Worm (Caenorhabditis elegans) whole organism, young adult: Measurements from ENCODE around the gene F49H12.4.

Source experiments
- B0035.1 ChIP-seq: sonication (generic microtip); optimal IDR thresholded peaks from 2 replicates; lab custom pipeline; 2016; ENCODE audit warnings: missing genetic modification characterization, mild to moderate bottlenecking, missing compliant biosample characterization, missing genotype, missing genetic modification reagents
- Y95B8A.8 ChIP-seq: fragments of 200-800 bp; sonication (Bioruptor generic); IDR thresholded peaks from 2 replicates; pipeline ENCODE4 v1.3.6; 2022; ENCODE audit warnings: missing genetic modification reagents, missing genetic modification characterization, missing compliant biosample characterization
- ama-1 ChIP-seq, 3 experiments: fragments of 150-350 bp in 1 of 3; sonication (generic microtip) in 2 of 3; optimal IDR thresholded peaks; 2 replicates each; lab custom pipeline; 2014 to 2018; ENCODE audit warnings: missing biosample characterization in 2 of 3, missing genetic modification characterization in 2 of 3, missing genetic modification reagents in 2 of 3
- hlh-12 ChIP-seq: sonication (generic microtip); optimal IDR thresholded peaks from 2 replicates; lab custom pipeline; 2016; ENCODE audit warnings: missing genetic modification characterization, missing compliant biosample characterization
- lag-1 ChIP-seq: fragments of 200-800 bp; sonication (Bioruptor generic); IDR thresholded peaks from 2 replicates; pipeline ENCODE4 v1.3.6; 2022; ENCODE audit warnings: missing genetic modification reagents, missing genetic modification characterization, missing compliant biosample characterization
- let-526 ChIP-seq: fragments of 200-800 bp; sonication (Bioruptor generic); IDR thresholded peaks from 2 replicates; pipeline ENCODE4 v1.3.6; 2022; ENCODE audit warnings: missing genetic modification reagents, missing genetic modification characterization, missing compliant biosample characterization
- madf-10 ChIP-seq: sonication (generic microtip); optimal IDR thresholded peaks from 2 replicates; lab custom pipeline; 2016; ENCODE audit warnings: mild to moderate bottlenecking, missing genetic modification characterization, missing compliant biosample characterization
- mes-4 ChIP-seq: sonication (generic microtip); optimal IDR thresholded peaks from 2 replicates; lab custom pipeline; 2016; ENCODE audit warnings: missing genotype, missing genetic modification characterization, missing compliant biosample characterization
- nhr-120 ChIP-seq: fragments of 200-800 bp; sonication (Bioruptor generic); IDR thresholded peaks from 2 replicates; pipeline ENCODE4 v1.3.6; 2022; ENCODE audit warnings: missing genetic modification characterization, missing compliant biosample characterization
- nhr-90 ChIP-seq: sonication (generic microtip); optimal IDR thresholded peaks from 2 replicates; lab custom pipeline; 2016; ENCODE audit warnings: missing genotype, mild to moderate bottlenecking, missing genetic modification characterization, missing compliant biosample characterization
- sptf-2 ChIP-seq: fragments of 200-800 bp; sonication (Bioruptor generic); optimal IDR thresholded peaks from 2 replicates; lab custom pipeline; 2018; ENCODE audit warnings: mild to moderate bottlenecking, missing genetic modification characterization, missing compliant biosample characterization

ce11 chrX:2094094-2094493, 14.5 kb downstream of the F49H12.4 start:
- TF ChIP-seq nhr-120 (GFP tag; lab: Robert Waterston, UW) (no peak), let-526 (GFP tag; lab: Robert Waterston, UW) (no peak), Y95B8A.8 (no peak), ama-1 (optimal IDR thresholded peaks at IDR 0.05; lab: Kevin White, UChicago) (no peak), ama-1 (GFP tag; optimal IDR thresholded peaks at IDR 0.05; lab: Kevin White, UChicago) (no peak), lag-1 (GFP tag; lab: Robert Waterston, UW) (no peak), madf-10 (tag; lab: Kevin White, UChicago) (no peak), hlh-12 (tag; lab: Kevin White, UChicago) (no peak), sptf-2 (GFP tag; lab: Kevin White, UChicago) (no peak), B0035.1 (no peak), mes-4 (no peak), nhr-90 (tag; lab: Kevin White, UChicago) (no peak)
